Worm (Caenorhabditis elegans) whole organism, mixed stage, embryonic: ENCODE data around the gene F36D3.16.

Experiments used
- M03D4.4 ChIP-seq: sonication (generic microtip); optimal IDR thresholded peaks from 2 replicates; lab custom pipeline; 2017; ENCODE audit warnings: mild to moderate bottlenecking, missing genetic modification characterization, missing compliant biosample characterization
- blmp-1 ChIP-seq: fragments of 150-350 bp; optimal IDR thresholded peaks from 2 replicates; lab custom pipeline; 2014; ENCODE audit warnings: missing biosample characterization, missing genetic modification characterization
- ceh-39 ChIP-seq: fragments of 150-350 bp; optimal IDR thresholded peaks from 2 replicates; lab custom pipeline; 2014; ENCODE audit warnings: missing biosample characterization, missing genetic modification characterization
- ceh-43 ChIP-seq: fragments of 200-800 bp; sonication (Bioruptor generic); optimal IDR thresholded peaks from 2 replicates; lab custom pipeline; 2018; ENCODE audit warnings: mild to moderate bottlenecking, missing genetic modification characterization, moderate library complexity, missing compliant biosample characterization
- ceh-83 ChIP-seq: fragments of 200-800 bp; sonication (Bioruptor generic); optimal IDR thresholded peaks from 2 replicates; lab custom pipeline; 2018; ENCODE audit warnings: mild to moderate bottlenecking, missing genetic modification characterization, missing compliant biosample characterization
- cnd-1 ChIP-seq: fragments of 200-800 bp; sonication (Bioruptor generic); optimal IDR thresholded peaks from 2 replicates; lab custom pipeline; 2018; ENCODE audit warnings: mild to moderate bottlenecking, missing genetic modification characterization, missing compliant biosample characterization
- elt-3 ChIP-seq: fragments of 150-350 bp; optimal IDR thresholded peaks from 2 replicates; lab custom pipeline; 2014; ENCODE audit warnings: missing biosample characterization, missing genetic modification characterization
- lin-13 ChIP-seq: fragments of 150-350 bp; optimal IDR thresholded peaks from 2 replicates; lab custom pipeline; 2014; ENCODE audit warnings: missing biosample characterization, missing genetic modification characterization
- lin-32 ChIP-seq: fragments of 200-800 bp; sonication (Bioruptor generic); optimal IDR thresholded peaks from 2 replicates; lab custom pipeline; 2018; ENCODE audit warnings: mild to moderate bottlenecking, missing genetic modification characterization, missing compliant biosample characterization
- mep-1 ChIP-seq: fragments of 150-350 bp; optimal IDR thresholded peaks from 2 replicates; lab custom pipeline; 2017; ENCODE audit warnings: missing biosample characterization, missing genetic modification reagents, missing genetic modification characterization, inconsistent platforms
- nhr-28 ChIP-seq: fragments of 150-350 bp; optimal IDR thresholded peaks from 2 replicates; lab custom pipeline; 2014; ENCODE audit warnings: missing biosample characterization, missing genetic modification characterization
- nhr-76 ChIP-seq: sonication (generic microtip); optimal IDR thresholded peaks from 2 replicates; lab custom pipeline; 2017; ENCODE audit warnings: missing biosample characterization, missing genetic modification characterization
- sem-2 ChIP-seq: fragments of 200-800 bp; sonication (Bioruptor generic); optimal IDR thresholded peaks from 2 replicates; lab custom pipeline; 2018; ENCODE audit warnings: mild to moderate bottlenecking, missing genetic modification characterization, missing compliant biosample characterization
- snpc-4 ChIP-seq: fragments of 150-350 bp; optimal IDR thresholded peaks from 2 replicates; lab custom pipeline; 2014; ENCODE audit warnings: missing biosample characterization, missing genetic modification characterization
- tbx-8 ChIP-seq: fragments of 200-800 bp; sonication (Bioruptor generic); optimal IDR thresholded peaks from 2 replicates; lab custom pipeline; 2018; ENCODE audit warnings: mild to moderate bottlenecking, missing genetic modification characterization, moderate library complexity, missing compliant biosample characterization
- unc-39 ChIP-seq: fragments of 150-350 bp; optimal IDR thresholded peaks from 2 replicates; lab custom pipeline; 2014; ENCODE audit warnings: missing biosample characterization, missing genetic modification characterization
- unc-62 ChIP-seq: fragments of 150-350 bp; optimal IDR thresholded peaks from 2 replicates; lab custom pipeline; 2014; ENCODE audit warnings: missing biosample characterization, missing genetic modification reagents, missing genetic modification characterization
- ztf-11 ChIP-seq: fragments of 150-350 bp; optimal IDR thresholded peaks from 2 replicates; lab custom pipeline; 2014; ENCODE audit warnings: missing biosample characterization, missing genetic modification characterization

Gene F36D3.16

DNA sequence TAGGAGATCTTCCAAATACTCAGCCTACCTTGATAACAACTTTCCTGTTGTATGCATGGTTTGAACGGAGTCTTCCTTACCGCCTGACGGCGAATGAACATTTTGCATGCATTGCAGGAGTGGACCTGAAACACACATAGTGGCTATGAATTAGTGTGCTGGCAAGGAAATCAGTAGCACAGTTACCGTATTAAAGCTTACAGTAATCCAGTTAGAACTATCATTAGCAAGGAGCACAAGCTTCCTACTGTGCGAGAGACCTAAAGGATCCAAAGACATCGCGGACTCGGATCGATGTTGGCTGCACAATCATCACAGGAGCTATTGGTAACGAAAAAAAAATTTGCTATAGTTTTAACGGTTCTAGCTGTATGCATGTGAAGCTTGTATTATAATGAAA, 42.8 kb downstream of the F36D3.16 start, which contains the start of gene nhr-233:
Gene nhr-233, minus strand, starts transcription at position 101 of the 400 bp plus-strand sequence.
- TF ChIP-seq ceh-83 (no peak), lin-32 (GFP tag; lab: Kevin White, UChicago) (no peak), blmp-1 (tag; lab: Kevin White, UChicago) (no peak), lin-13 (tag; lab: Kevin White, UChicago) (no peak), snpc-4 (tag; lab: Kevin White, UChicago) (no peak), cnd-1 (no peak), elt-3 (tag; lab: Kevin White, UChicago) (no peak), ceh-39 (tag; lab: Kevin White, UChicago) (no peak), mep-1 (no peak), sem-2 (GFP tag; lab: Kevin White, UChicago) (no peak), ceh-43 (GFP tag; lab: Kevin White, UChicago) (no peak), M03D4.4 (tag; lab: Kevin White, UChicago) (no peak), tbx-8 (no peak), unc-39 (tag; lab: Kevin White, UChicago) (no peak), nhr-28 (tag; lab: Kevin White, UChicago) (no peak), nhr-76 (no peak), ztf-11 (tag; lab: Kevin White, UChicago) (no peak)

DNA sequence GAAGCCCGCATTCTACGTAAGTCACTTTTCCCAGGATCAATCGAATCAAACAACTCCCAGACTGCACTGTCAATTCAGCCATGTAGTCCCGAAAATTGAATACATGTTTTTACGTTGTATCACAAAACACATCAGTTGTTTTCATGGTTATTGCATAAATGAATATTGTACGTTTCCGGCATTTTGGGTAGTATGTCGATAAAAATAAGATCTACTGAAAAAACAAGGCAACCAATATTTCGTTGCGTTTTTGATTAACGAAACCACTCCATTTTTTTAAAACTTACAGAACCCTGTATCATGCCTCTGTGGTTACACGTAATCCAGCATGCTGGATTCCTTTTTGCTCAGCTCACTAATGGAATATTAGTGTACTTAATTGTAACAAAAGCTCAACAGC, 45.3 kb downstream of the F36D3.16 start, which contains the start of gene str-149:
Gene str-149, plus strand, starts transcription at position 301 of the 400 bp plus-strand sequence.
- no peak for TF ChIP-seq unc-62
- TF ChIP-seq snpc-4 (tag; lab: Kevin White, UChicago): no peak

DNA sequence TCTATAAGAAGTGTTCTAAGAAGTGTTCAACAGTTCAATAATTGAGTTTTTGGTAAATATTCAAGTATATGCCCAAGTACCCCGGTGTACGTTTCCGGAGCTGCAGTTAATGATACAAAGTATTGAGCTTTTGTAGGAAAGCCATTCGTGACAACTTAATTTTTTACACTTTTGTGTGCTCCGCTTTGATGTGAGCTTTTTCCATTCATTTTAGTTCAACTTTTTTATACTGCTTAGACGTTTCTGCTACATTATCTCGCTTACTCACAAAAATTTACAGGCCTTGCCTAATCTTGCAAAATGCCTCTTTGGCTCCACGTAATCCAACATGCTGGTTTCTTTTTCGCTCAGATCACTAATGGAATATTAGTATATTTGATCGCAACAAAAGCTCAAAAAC, 48.0 kb downstream of the F36D3.16 start, which contains the start of gene str-151:
Gene str-151, plus strand, starts transcription at position 301 of the 400 bp plus-strand sequence.
- no peak for TF ChIP-seq tbx-8
- TF ChIP-seq, all 35 proteins: peak for 0
